Worm (Caenorhabditis elegans): Measurements from ENCODE around the gene lips-15.

- TF ChIP-seq nhr-76 (tag; optimal IDR thresholded peaks at IDR 0.05) (no peak), pha-4 (tag; optimal IDR thresholded peaks at IDR 0.05) (no peak), mls-2 (tag; optimal IDR thresholded peaks at IDR 0.05) (no peak), lsy-2 (tag; optimal IDR thresholded peaks at IDR 0.05) (no peak), nhr-2 (tag; optimal IDR thresholded peaks at IDR 0.05) (no peak)
Observed at ce11 chrII:12636602-12637001, 32.4 kb downstream of the lips-15 start, which contains the start of gene nhr-234.
